Worm (Caenorhabditis elegans) whole organism, L4/young adult: ENCODE results near the gene srp-8.

Experiments
- W03F9.2 ChIP-seq: fragments of 150-350 bp; optimal IDR thresholded peaks from 2 replicates; lab custom pipeline; 2014; ENCODE audit warnings: missing biosample characterization, missing genetic modification characterization
- dao-5 ChIP-seq: sonication (generic microtip); optimal IDR thresholded peaks from 2 replicates; lab custom pipeline; 2016; ENCODE audit warnings: missing genotype, missing genetic modification characterization, moderate library complexity, missing compliant biosample characterization
- him-1 ChIP-seq: sonication (generic microtip); optimal IDR thresholded peaks from 2 replicates; lab custom pipeline; 2016; ENCODE audit warnings: missing genotype, missing genetic modification reagents, missing genetic modification characterization, missing compliant biosample characterization

The srp-8 gene

DNA sequence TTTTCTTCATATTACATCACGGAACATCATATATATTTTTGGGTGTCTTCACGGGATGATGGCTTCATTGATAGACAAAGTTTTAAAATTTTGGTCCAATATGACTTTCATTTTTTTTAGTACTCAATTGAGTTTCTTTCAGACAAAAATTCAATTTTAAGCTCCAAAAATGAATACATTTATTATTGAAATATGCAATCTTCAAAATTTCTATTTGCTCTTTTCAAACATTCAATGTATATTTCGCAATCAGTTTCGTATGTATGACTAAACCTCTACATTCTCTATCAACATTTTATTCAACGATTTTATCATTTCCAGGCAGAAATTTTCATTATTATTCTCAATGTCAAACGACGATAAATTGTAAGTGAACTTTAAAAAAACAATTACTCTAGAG, at the start of gene srp-8:
Gene srp-8, plus strand, starts transcription at position 301 of the 400 bp plus-strand sequence.
- TF ChIP-seq him-1 (no peak), dao-5 (tag; lab: Kevin White, UChicago) (no peak), W03F9.2 (tag; lab: Kevin White, UChicago) (no peak)

DNA sequence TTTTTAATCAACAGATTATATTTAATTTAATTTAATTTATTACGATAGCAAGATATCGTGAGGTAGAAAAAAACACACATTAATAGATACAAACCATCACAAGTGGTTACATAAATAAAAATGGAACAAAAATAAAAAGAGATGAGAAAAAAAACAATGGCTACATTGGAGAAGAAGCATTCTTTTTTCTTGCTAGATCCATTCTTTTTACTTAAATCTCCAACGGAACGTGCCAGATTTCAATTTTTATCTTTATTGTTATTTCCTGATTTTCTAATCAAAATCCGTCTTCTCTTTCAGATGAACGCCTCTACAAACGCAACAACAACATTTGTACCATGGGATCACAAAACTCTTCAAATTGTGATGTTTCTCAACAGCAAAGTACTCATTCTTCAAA, 39.9 kb upstream of the srp-8 start, which contains the start of gene D1014.2:
Gene D1014.2, plus strand, starts transcription at position 301 of the 400 bp plus-strand sequence.
- TF ChIP-seq him-1 (no peak), W03F9.2 (tag; lab: Kevin White, UChicago) (no peak), dao-5 (tag; lab: Kevin White, UChicago) (no peak)

DNA sequence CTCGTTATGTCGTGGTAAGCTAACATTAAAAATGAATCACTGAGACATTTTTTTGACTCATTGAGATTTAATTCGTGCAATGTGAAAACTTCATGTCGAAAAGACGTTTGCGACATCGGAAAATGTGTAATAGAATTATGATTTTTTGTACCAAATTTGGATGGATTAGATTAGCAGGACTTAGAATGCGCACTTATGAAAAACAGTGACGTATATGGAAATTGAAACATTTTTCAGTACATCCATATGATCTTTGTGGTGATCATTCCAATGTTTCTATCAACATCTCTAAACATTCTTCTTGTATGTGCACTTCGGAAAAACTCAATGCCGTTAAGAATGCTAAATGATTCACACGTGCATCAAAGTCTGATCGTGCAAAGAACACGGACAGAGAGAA, 39.0 kb upstream of the srp-8 start:
- no peak for TF ChIP-seq W03F9.2 (tag; lab: Kevin White, UChicago)

- TF ChIP-seq dao-5 (tag; lab: Kevin White, UChicago) (no peak), W03F9.2 (tag; lab: Kevin White, UChicago) (no peak), him-1 (no peak)
Measured at ce11 chrV:8145329-8145728, 38.2 kb upstream of the srp-8 start, which contains the start of gene D1014.13. D1014.13 (plus strand) TSS chrV:8145629.

DNA sequence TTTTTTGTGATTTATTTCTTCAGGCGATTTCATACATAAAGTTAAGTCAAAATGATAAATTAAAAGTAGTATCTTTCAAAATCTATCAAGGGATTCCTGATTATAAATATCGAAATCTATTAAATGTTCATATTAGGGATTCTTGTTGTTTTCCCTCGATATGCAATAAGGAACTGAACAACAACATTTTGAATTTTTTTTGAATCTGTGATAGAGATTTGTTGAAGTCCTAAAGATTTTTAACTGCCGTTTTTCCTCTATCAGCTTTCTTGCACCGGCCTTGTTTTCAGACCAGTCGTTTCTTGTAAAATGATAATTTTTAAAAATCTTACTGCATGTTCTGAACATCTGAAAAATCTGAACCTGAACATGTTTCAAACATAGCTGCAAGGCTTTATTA, 27.7 kb upstream of the srp-8 start:
- TF ChIP-seq him-1 (no peak), W03F9.2 (tag; lab: Kevin White, UChicago) (no peak), dao-5 (tag; lab: Kevin White, UChicago) (no peak)

- TF ChIP-seq W03F9.2 (tag; lab: Kevin White, UChicago) (no peak), him-1 (no peak), dao-5 (tag; lab: Kevin White, UChicago) (no peak)
Measured at ce11 chrV:8157446-8157845, 26.0 kb upstream of the srp-8 start, which contains the start of gene sul-2. sul-2 (plus strand) TSS chrV:8157746.

DNA sequence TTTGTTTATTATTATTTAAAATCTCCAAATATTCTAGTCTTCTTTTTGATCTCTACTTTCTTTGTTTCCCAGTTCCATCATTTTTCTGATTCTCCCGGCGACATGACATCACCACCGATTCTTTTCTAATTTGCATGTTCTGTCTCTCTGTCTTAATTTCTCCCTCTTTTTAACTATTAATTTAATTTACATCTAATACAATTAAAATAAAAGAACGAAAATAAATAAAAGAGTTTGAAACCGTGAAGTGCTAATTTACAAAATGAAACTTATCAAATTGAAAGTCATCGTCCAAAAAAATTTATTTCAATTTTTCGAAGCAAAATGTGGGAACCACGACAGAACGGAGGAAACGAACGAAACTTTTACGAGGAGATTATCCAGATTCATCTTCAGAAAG, 23.9 kb upstream of the srp-8 start, which contains the start of gene F20D6.6:
Gene F20D6.6, plus strand, starts transcription at position 301 of the 400 bp plus-strand sequence.
- TF ChIP-seq W03F9.2 (tag; lab: Kevin White, UChicago) (no peak), him-1 (no peak), dao-5 (tag; lab: Kevin White, UChicago) (no peak)

- TF ChIP-seq him-1 (no peak), dao-5 (tag; lab: Kevin White, UChicago) (no peak), W03F9.2 (tag; lab: Kevin White, UChicago) (no peak)
Measured at ce11 chrV:8161699-8162098, 21.8 kb upstream of the srp-8 start, which contains the start of gene F20D6.5. F20D6.5 (plus strand) TSS chrV:8161957.

DNA sequence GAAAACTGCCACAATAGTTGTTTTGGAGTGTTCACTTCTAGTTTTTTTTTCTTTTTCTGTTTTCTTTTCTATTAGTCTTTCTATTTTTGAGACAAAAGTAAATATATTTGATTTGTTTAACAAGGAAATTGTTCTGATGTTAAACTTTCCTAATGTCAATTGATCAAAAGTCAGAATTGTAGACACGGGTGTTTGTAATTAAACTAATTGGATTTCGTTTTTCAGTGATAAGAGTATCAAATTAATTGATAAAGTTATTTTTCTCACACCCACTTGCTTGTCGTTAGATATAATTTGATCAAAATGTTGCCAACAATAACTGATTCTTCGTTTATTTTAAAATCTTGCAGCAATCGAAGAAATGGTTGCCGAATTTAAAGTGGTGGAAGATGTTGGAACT, 20.3 kb upstream of the srp-8 start:
- TF ChIP-seq him-1: no peak
- TF ChIP-seq dao-5 (tag; lab: Kevin White, UChicago): no peak
- TF ChIP-seq W03F9.2 (tag; lab: Kevin White, UChicago): no peak

- TF ChIP-seq him-1 (no peak), dao-5 (tag; lab: Kevin White, UChicago) (no peak), W03F9.2 (tag; lab: Kevin White, UChicago) (no peak)
Measured at ce11 chrV:8168219-8168962, 15.1 kb upstream of the srp-8 start, which contains the start of gene F20D6.8. F20D6.8 (minus strand) TSS chrV:8168269.

DNA sequence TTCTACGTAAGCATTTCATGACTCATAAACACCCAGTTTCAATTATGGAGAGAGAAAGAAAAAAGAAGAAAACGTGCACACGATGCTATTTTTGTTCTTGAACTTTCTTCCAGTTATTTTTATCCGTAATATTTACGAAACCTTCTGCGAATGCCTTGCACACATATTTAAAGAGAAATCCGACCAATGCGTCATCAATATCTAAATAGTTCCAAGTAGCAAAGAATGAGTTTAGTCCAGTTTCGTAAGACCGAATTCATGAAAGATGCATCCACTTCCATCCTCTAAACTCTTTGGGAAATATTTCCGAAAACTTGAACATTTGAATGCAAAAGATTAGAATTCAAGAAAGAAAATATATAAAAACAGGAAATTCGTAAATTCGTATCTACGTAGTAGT, 14.3 kb upstream of the srp-8 start:
- no peak for TF ChIP-seq him-1
- TF ChIP-seq dao-5 (tag; lab: Kevin White, UChicago): no peak
- no peak for TF ChIP-seq W03F9.2 (tag; lab: Kevin White, UChicago)

DNA sequence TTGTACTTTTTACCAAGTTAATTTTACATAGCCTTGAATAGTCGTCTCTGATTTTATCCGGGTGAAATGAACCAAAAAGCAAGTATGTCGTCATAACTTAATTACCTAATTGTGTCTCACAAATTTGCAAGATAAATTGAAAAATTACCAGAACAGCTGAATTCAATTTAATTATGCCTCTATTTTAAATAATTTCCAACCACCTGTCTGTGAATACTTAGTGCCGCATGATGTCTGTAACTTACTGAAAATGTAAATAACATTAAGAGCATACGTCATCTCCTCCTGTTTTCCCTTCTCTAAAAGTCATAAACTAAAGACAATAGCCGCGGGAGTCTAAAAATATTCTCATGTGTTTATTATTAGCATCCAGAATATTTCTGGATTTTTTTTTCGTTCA, 13.2 kb upstream of the srp-8 start:
- TF ChIP-seq dao-5 (tag; lab: Kevin White, UChicago) (no peak), him-1 (no peak)

DNA sequence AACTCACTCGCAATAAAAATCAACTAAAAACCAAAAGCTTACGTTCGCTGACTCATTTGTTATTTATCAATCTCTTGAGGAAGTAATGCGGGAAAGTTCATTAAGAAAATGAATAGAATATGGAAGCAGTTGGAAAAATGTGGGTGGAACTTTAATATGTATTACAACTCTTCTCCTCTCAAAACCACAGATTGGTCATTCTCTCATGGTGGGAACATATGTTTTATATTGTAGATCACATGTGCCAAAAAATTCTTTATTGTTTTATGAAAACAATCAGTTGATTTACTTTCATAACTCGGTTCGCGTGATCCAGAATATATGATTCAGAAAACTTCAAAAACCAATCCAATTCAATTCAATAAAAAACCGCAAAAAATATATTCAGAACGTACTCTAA, 11.8 kb upstream of the srp-8 start:
- no peak for TF ChIP-seq dao-5 (tag; lab: Kevin White, UChicago)
- TF ChIP-seq W03F9.2 (tag; lab: Kevin White, UChicago): no peak
- TF ChIP-seq him-1: no peak

DNA sequence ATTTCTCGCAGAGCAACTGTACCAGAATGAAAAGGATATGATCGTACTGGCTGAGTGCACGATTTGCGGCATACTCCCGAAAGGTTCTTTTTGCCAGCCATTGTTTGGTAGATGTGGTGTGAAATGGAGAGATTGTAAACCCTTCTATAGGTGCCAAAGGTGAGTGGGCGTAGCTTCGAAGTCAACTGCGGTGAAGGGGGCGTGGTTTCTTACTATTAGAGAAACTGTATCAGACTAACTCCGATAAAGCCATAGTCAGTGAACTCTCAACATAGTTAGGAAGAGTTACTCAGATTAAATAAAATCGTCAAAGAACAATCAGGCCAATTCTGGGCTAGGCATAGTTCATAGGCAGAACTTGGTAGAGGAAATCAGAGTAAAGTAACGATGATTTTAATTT, 6.1 kb upstream of the srp-8 start, which contains the start of gene F20D6.9:
Gene F20D6.9, minus strand, starts transcription at position 101 of the 400 bp plus-strand sequence.
- TF ChIP-seq dao-5 (tag; lab: Kevin White, UChicago): no peak
- TF ChIP-seq him-1: no peak
- TF ChIP-seq W03F9.2 (tag; lab: Kevin White, UChicago): no peak

- no peak for TF ChIP-seq W03F9.2 (tag; lab: Kevin White, UChicago)
- TF ChIP-seq dao-5 (tag; lab: Kevin White, UChicago): no peak
- no peak for TF ChIP-seq him-1
Measured at ce11 chrV:8178279-8178678, 5.2 kb upstream of the srp-8 start.
